Worm (Caenorhabditis elegans) whole organism, early embryonic: ENCODE data around the gene jtr-1.
A peak's percentile ranks its signal among the peaks of the same experiment; 100 is the strongest.

Source experiments
- B0310.2 ChIP-seq: sonication (generic microtip); optimal IDR thresholded peaks from 2 replicates; lab custom pipeline; 2016; ENCODE audit warnings: mild to moderate bottlenecking, missing genetic modification characterization, missing compliant biosample characterization
- F13C5.2 ChIP-seq: sonication (generic microtip); optimal IDR thresholded peaks from 2 replicates; lab custom pipeline; 2017; ENCODE audit warnings: mild to moderate bottlenecking, missing genetic modification characterization, inconsistent platforms, missing compliant biosample characterization
- aly-1 ChIP-seq: sonication (generic microtip); optimal IDR thresholded peaks from 2 replicates; lab custom pipeline; 2016; ENCODE audit warnings: missing genetic modification characterization, missing compliant biosample characterization
- ama-1 ChIP-seq: fragments of 150-350 bp; optimal IDR thresholded peaks from 2 replicates; lab custom pipeline; 2014
- ceh-13 ChIP-seq: fragments of 200-800 bp; sonication (Bioruptor generic); optimal IDR thresholded peaks from 2 replicates; lab custom pipeline; 2018; ENCODE audit warnings: mild to moderate bottlenecking, missing genetic modification characterization, missing compliant biosample characterization
- ceh-36 ChIP-seq: sonication (generic microtip); optimal IDR thresholded peaks from 2 replicates; lab custom pipeline; 2016; ENCODE audit warnings: missing genetic modification characterization, inconsistent platforms, missing compliant biosample characterization
- ets-7 ChIP-seq: sonication (generic microtip); optimal IDR thresholded peaks from 2 replicates; lab custom pipeline; 2016; ENCODE audit warnings: missing genotype, missing genetic modification characterization, missing compliant biosample characterization
- flt-1 ChIP-seq: fragments of 200-800 bp; sonication (Bioruptor generic); IDR thresholded peaks from 2 replicates; pipeline ENCODE4 v1.3.6; 2022; ENCODE audit warnings: missing genetic modification characterization, missing compliant biosample characterization
- hmbx-1 ChIP-seq: sonication (generic microtip); optimal IDR thresholded peaks from 2 replicates; lab custom pipeline; 2016; ENCODE audit warnings: mild to moderate bottlenecking, missing genetic modification characterization, missing compliant biosample characterization
- hmg-4 ChIP-seq: fragments of 200-800 bp; sonication (Bioruptor generic); optimal IDR thresholded peaks from 2 replicates; lab custom pipeline; 2018; ENCODE audit warnings: mild to moderate bottlenecking, missing genetic modification characterization, missing compliant biosample characterization
- hnd-1 ChIP-seq: sonication (generic microtip); optimal IDR thresholded peaks from 2 replicates; lab custom pipeline; 2016; ENCODE audit warnings: missing genetic modification characterization, missing compliant biosample characterization
- pes-1 ChIP-seq: fragments of 200-800 bp; sonication (Bioruptor generic); IDR thresholded peaks from 2 replicates; pipeline ENCODE4 v1.3.6; 2022; ENCODE audit warnings: missing genetic modification reagents, missing genetic modification characterization, missing compliant biosample characterization
- scrt-1 ChIP-seq: fragments of 200-800 bp; sonication (Bioruptor generic); IDR thresholded peaks from 2 replicates; pipeline ENCODE4 v1.3.6; 2022; ENCODE audit warnings: missing genetic modification characterization, missing compliant biosample characterization
- sea-1 ChIP-seq: fragments of 200-800 bp; sonication (Bioruptor generic); conservative IDR thresholded peaks from 2 replicates; pipeline ENCODE4 v1.3.6; 2022; ENCODE audit warnings: missing genetic modification characterization, missing compliant biosample characterization
- tbx-11 ChIP-seq: fragments of 200-800 bp; sonication (Bioruptor generic); IDR thresholded peaks from 2 replicates; pipeline ENCODE4 v1.3.6; 2022; ENCODE audit warnings: missing genetic modification characterization, missing compliant biosample characterization
- tbx-37 ChIP-seq: fragments of 200-800 bp; sonication (Bioruptor generic); conservative IDR thresholded peaks from 2 replicates; pipeline ENCODE4 v1.3.6; 2022; ENCODE audit warnings: missing genetic modification reagents, missing genetic modification characterization, missing compliant biosample characterization
- tra-4 ChIP-seq: sonication (generic microtip); optimal IDR thresholded peaks from 2 replicates; lab custom pipeline; 2017; ENCODE audit warnings: missing genetic modification characterization, missing compliant biosample characterization

jtr-1 gene

DNA sequence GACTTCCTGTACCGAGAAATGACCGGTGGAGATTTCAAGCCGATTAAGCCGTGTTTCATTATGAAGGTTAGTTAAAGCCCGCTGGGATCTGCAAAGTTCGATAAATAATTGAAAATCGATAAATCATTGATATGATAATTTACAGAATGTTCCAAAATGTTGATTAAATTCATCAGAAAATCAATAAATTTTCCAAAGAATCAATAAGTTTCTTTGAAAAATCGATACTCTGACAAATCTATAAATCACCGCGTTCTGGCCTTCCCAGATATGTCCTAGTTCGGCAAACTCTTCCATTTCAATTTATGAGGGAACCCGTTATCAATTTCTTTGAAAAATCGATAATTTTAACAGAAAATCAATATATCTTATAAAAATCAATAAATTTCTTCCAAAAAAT lies 13.2 kb upstream of the jtr-1 start:
- TF ChIP-seq F13C5.2 (tag; lab: Kevin White, UChicago), result no peak
- TF ChIP-seq aly-1 (tag; lab: Kevin White, UChicago), result no peak
- no peak for TF ChIP-seq ama-1 (lab: Kevin White, UChicago)
- TF ChIP-seq ceh-36 (tag; lab: Kevin White, UChicago), result no peak
- no peak for TF ChIP-seq tbx-37 (GFP tag; lab: Robert Waterston, UW)
- no peak for TF ChIP-seq flt-1 (GFP tag; lab: Robert Waterston, UW)
- TF ChIP-seq hnd-1 (tag; lab: Kevin White, UChicago), result no peak
- no peak for TF ChIP-seq hmbx-1 (tag; lab: Kevin White, UChicago)
- TF ChIP-seq pes-1 (GFP tag; lab: Robert Waterston, UW), result no peak
- no peak for TF ChIP-seq sea-1 (GFP tag; lab: Robert Waterston, UW)

DNA sequence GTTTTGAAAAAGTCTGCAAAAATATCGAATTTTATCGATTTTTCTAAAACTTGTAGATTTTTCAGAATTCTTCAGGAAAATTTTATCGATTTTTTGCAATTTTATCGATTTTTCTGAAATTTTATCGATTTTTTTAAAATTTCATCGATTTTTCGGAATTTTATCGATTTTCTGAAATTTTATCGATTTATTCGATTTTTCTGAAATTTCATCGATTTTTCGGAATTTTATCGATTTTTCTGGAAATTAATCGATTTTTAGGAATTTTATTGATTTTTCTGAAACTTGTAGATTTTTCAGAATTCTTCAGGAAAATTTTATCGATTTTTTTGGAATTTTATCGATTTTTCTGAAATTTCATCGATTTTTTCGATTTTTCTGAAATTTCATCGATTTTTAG lies 12.6 kb upstream of the jtr-1 start:
- TF ChIP-seq sea-1 (GFP tag; lab: Robert Waterston, UW), result no peak
- TF ChIP-seq hmbx-1 (tag; lab: Kevin White, UChicago), result no peak
- TF ChIP-seq ceh-13, result no peak
- TF ChIP-seq tbx-37 (GFP tag; lab: Robert Waterston, UW), result no peak
- TF ChIP-seq tra-4 (tag; lab: Kevin White, UChicago), result no peak
- TF ChIP-seq tbx-11 (GFP tag; lab: Robert Waterston, UW), result no peak
- no peak for TF ChIP-seq F13C5.2 (tag; lab: Kevin White, UChicago)
- TF ChIP-seq ceh-36 (tag; lab: Kevin White, UChicago), result no peak
- no peak for TF ChIP-seq hmg-4 (GFP tag; lab: Kevin White, UChicago)
- TF ChIP-seq scrt-1 (GFP tag; lab: Robert Waterston, UW), result no peak
- no peak for TF ChIP-seq ets-7 (tag; lab: Kevin White, UChicago)
- no peak for TF ChIP-seq B0310.2 (tag; lab: Kevin White, UChicago)
- TF ChIP-seq hnd-1 (tag; lab: Kevin White, UChicago), result no peak
- TF ChIP-seq ama-1 (lab: Kevin White, UChicago), result no peak
- TF ChIP-seq flt-1 (GFP tag; lab: Robert Waterston, UW), result no peak
- no peak for TF ChIP-seq pes-1 (GFP tag; lab: Robert Waterston, UW)
- TF ChIP-seq aly-1 (tag; lab: Kevin White, UChicago), result no peak

DNA sequence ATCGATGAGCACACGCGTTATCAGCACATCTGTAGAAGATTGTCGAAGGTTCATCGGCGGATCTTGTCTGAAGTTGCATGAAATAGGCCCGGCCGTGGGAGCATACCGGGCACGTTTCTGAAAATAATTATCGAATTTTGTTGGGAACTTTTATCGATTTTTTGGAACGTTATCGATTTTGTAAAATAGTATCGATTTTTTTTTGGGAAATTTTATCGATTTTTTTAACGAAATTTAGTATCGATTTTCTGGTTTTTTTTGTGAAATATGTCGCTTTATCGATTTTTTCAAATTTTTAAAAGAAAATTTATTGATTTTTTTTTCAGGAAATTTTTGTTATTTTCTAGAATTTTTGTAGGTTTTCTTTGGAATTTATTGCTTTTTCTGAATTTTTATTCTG lies 12.0 kb upstream of the jtr-1 start:
- TF ChIP-seq B0310.2 (tag; lab: Kevin White, UChicago) (no peak), tbx-11 (GFP tag; lab: Robert Waterston, UW) (no peak)

- no peak for TF ChIP-seq scrt-1 (GFP tag; lab: Robert Waterston, UW)
- TF ChIP-seq pes-1 (GFP tag; lab: Robert Waterston, UW), result no peak
- no peak for TF ChIP-seq sea-1 (GFP tag; lab: Robert Waterston, UW)
- TF ChIP-seq tra-4 (tag; lab: Kevin White, UChicago), result no peak
- TF ChIP-seq F13C5.2 (tag; lab: Kevin White, UChicago), result no peak
- TF ChIP-seq ets-7 (tag; lab: Kevin White, UChicago), result no peak
- TF ChIP-seq tbx-37 (GFP tag; lab: Robert Waterston, UW), result no peak
- no peak for TF ChIP-seq aly-1 (tag; lab: Kevin White, UChicago)
- no peak for TF ChIP-seq tbx-11 (GFP tag; lab: Robert Waterston, UW)
- TF ChIP-seq hnd-1 (tag; lab: Kevin White, UChicago), result no peak
- no peak for TF ChIP-seq ceh-36 (tag; lab: Kevin White, UChicago)
- no peak for TF ChIP-seq hmg-4 (GFP tag; lab: Kevin White, UChicago)
Observed at ce11 chrIV:1409941-1410340, 10.8 kb upstream of the jtr-1 start, which contains the start of gene rpc-11. Gene rpc-11 (minus strand): TSS chrIV:1410041.

DNA sequence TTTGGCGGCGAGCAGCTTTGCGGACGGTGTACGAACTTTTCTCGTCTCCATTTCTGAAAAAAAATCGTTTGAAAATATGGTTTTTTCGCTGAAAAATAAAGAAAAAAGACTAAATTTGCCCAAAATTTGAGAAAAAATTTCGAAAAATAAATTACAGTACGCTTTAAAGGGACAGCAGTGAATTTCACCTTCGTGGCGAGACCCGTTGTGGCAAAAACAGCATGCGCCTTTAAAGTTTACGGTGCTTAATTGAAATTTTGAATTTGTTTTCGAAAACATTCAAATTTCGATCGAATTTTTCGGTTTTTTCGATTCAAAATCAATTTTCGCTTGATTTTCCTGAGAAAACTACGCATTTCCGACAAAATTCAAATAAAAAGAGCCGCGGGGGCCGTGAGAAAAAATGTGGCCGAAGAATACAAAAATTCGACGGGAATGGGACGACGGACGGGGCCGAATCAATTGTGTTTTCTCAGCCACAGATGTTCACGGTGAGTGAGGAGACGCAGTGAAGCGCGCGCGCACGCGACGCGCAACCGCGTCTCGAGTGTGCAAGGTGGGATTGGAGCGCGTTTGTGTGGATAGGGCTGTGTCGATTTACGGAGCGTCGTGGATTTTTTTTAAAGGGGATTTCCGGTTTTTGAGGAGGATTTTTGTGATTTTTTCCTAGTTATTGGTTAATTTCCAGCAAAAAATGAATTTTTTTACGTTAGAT lies 777 bp upstream of the jtr-1 start, which contains the start of gene Y77E11A.7:
TSS of gene Y77E11A.7 (minus strand) at position 55 of the 715 bp plus-strand sequence.
- TF ChIP-seq hmg-4 (GFP tag; lab: Kevin White, UChicago), result peak; percentile 56
- TF ChIP-seq ets-7 (tag; lab: Kevin White, UChicago), result no peak
- no peak for TF ChIP-seq ceh-13
- TF ChIP-seq ceh-36 (tag; lab: Kevin White, UChicago), result no peak
- TF ChIP-seq hnd-1 (tag; lab: Kevin White, UChicago), result no peak
- TF ChIP-seq flt-1 (GFP tag; lab: Robert Waterston, UW), result peak; percentile 56; the same call in 1 of the 2 replicates
- TF ChIP-seq sea-1 (GFP tag; lab: Robert Waterston, UW), result peak; percentile 62
- no peak for TF ChIP-seq ama-1 (lab: Kevin White, UChicago)
- no peak for TF ChIP-seq tra-4 (tag; lab: Kevin White, UChicago)
- peak; percentile 9 for TF ChIP-seq aly-1 (tag; lab: Kevin White, UChicago)
- TF ChIP-seq F13C5.2 (tag; lab: Kevin White, UChicago), result peak; percentile 79
- TF ChIP-seq tbx-11 (GFP tag; lab: Robert Waterston, UW), result no peak
- TF ChIP-seq B0310.2 (tag; lab: Kevin White, UChicago), result no peak
- 0 out of 2 replicates have a peak, but pooled peaks have one; percentile 9 for TF ChIP-seq scrt-1 (GFP tag; lab: Robert Waterston, UW)
- no peak for TF ChIP-seq hmbx-1 (tag; lab: Kevin White, UChicago)
- TF ChIP-seq tbx-37 (GFP tag; lab: Robert Waterston, UW), result no peak
- no peak; the same call in 1 of the 2 replicates for TF ChIP-seq pes-1 (GFP tag; lab: Robert Waterston, UW)

ce11 chrIV:1424962-1425361 lies 4.2 kb downstream of the jtr-1 start, which contains the start of gene Y77E11A.8:
Gene Y77E11A.8 (minus strand): TSS chrIV:1425062.
- TF ChIP-seq F13C5.2 (tag; lab: Kevin White, UChicago) (no peak), sea-1 (GFP tag; lab: Robert Waterston, UW) (no peak), ama-1 (lab: Kevin White, UChicago) (no peak), scrt-1 (GFP tag; lab: Robert Waterston, UW) (no peak), ceh-36 (tag; lab: Kevin White, UChicago) (no peak), tra-4 (tag; lab: Kevin White, UChicago) (no peak), flt-1 (GFP tag; lab: Robert Waterston, UW) (no peak), aly-1 (tag; lab: Kevin White, UChicago) (no peak), tbx-37 (GFP tag; lab: Robert Waterston, UW) (no peak)
